Fruit fly (Drosophila melanogaster) whole organism, embryonic: ENCODE measurements around the gene Polr2I.
A peak's percentile ranks its signal among the peaks of the same experiment; 100 is the strongest.

Experiments used
- Adf1 ChIP-seq: fragments of 200-800 bp; sonication (Bioruptor generic); IDR thresholded peaks from 2 replicates; pipeline ENCODE4 v1.3.6; 2022; ENCODE audit warnings: missing biosample characterization, missing genetic modification characterization
- Bgb ChIP-seq: fragments of 200-800 bp; sonication (Bioruptor generic); IDR thresholded peaks from 2 replicates; pipeline ENCODE4 v1.3.6; 2022; ENCODE audit warnings: missing biosample characterization, missing genetic modification characterization; ENCODE audit not compliant: partially characterized antibody
- Blimp-1 ChIP-seq: fragments of 200-800 bp; sonication (Bioruptor generic); optimal IDR thresholded peaks from 3 replicates; lab custom pipeline; 2018; ENCODE audit warnings: missing biosample characterization, missing genetic modification characterization, mild to moderate bottlenecking, moderate library complexity, missing genetic modification reagents
- CG10431 ChIP-seq: fragments of 200-800 bp; sonication (Bioruptor generic); optimal IDR thresholded peaks from 3 replicates; lab custom pipeline; 2018; ENCODE audit warnings: missing biosample characterization, mild to moderate bottlenecking, missing genetic modification characterization
- CG10462 ChIP-seq: fragments of 200-800 bp; sonication (Bioruptor generic); optimal IDR thresholded peaks from 2 replicates; lab custom pipeline; 2016; ENCODE audit warnings: missing biosample characterization, missing genetic modification characterization
- CG10543 ChIP-seq: fragments of 200-800 bp; sonication (Bioruptor generic); optimal IDR thresholded peaks from 3 replicates; lab custom pipeline; 2017; ENCODE audit warnings: missing biosample characterization, mild to moderate bottlenecking, missing genetic modification characterization, moderate library complexity
- CG10654 ChIP-seq: fragments of 200-800 bp; sonication (Bioruptor generic); optimal IDR thresholded peaks from 2 replicates; lab custom pipeline; 2016; ENCODE audit warnings: missing biosample characterization, missing genetic modification characterization
- CG12155 ChIP-seq: fragments of 200-800 bp; sonication (Bioruptor generic); optimal IDR thresholded peaks from 3 replicates; lab custom pipeline; 2016; ENCODE audit warnings: missing biosample characterization, missing genetic modification characterization
- CG12744 ChIP-seq: fragments of 200-800 bp; sonication (Bioruptor generic); optimal IDR thresholded peaks from 2 replicates; lab custom pipeline; 2016; ENCODE audit warnings: missing biosample characterization, missing genetic modification characterization
- CG14050 ChIP-seq: fragments of 200-800 bp; sonication (Bioruptor generic); IDR thresholded peaks from 3 replicates; pipeline ENCODE4 v1.3.6; 2022; ENCODE audit warnings: missing biosample characterization, missing genetic modification characterization
- CG15073 ChIP-seq: fragments of 200-800 bp; sonication (Bioruptor generic); optimal IDR thresholded peaks from 2 replicates; lab custom pipeline; 2016; ENCODE audit warnings: missing biosample characterization, missing genetic modification characterization
- CG1529 ChIP-seq: fragments of 200-800 bp; sonication (Bioruptor generic); optimal IDR thresholded peaks from 3 replicates; lab custom pipeline; 2018; ENCODE audit warnings: missing biosample characterization, missing genetic modification characterization
- CG16863 ChIP-seq: fragments of 200-800 bp; sonication (Bioruptor generic); optimal IDR thresholded peaks from 3 replicates; lab custom pipeline; 2016; ENCODE audit warnings: missing biosample characterization, missing genetic modification characterization
- CG31388 ChIP-seq: fragments of 200-800 bp; sonication (Bioruptor generic); optimal IDR thresholded peaks from 2 replicates; lab custom pipeline; 2016; ENCODE audit warnings: missing biosample characterization, missing genetic modification characterization
- CG33213 ChIP-seq: fragments of 200-800 bp; sonication (Bioruptor generic); optimal IDR thresholded peaks from 3 replicates; lab custom pipeline; 2016; ENCODE audit warnings: missing biosample characterization, missing genetic modification characterization
- CG42726 ChIP-seq: fragments of 200-800 bp; sonication (Bioruptor generic); IDR thresholded peaks from 2 replicates; pipeline ENCODE4 v1.3.6; 2022; ENCODE audit warnings: missing biosample characterization, missing genetic modification characterization; ENCODE audit not compliant: partially characterized antibody
- CG4854 ChIP-seq: fragments of 200-800 bp; sonication (Bioruptor generic); optimal IDR thresholded peaks from 2 replicates; lab custom pipeline; 2016; ENCODE audit warnings: missing biosample characterization, missing genetic modification characterization, inconsistent platforms
- CG5180 ChIP-seq: fragments of 200-800 bp; sonication (Bioruptor generic); optimal IDR thresholded peaks from 3 replicates; lab custom pipeline; 2017; ENCODE audit warnings: missing biosample characterization, missing genetic modification characterization, mild to moderate bottlenecking, moderate library complexity, missing genetic modification reagents
- CG6813 ChIP-seq: fragments of 200-800 bp; sonication (Bioruptor generic); optimal IDR thresholded peaks from 2 replicates; lab custom pipeline; 2017; ENCODE audit warnings: missing biosample characterization, missing genetic modification characterization, mild to moderate bottlenecking, moderate library complexity, missing genetic modification reagents
- CG7357 ChIP-seq: fragments of 200-800 bp; sonication (Bioruptor generic); IDR thresholded peaks from 3 replicates; pipeline ENCODE4 v1.3.6; 2022; ENCODE audit warnings: missing biosample characterization, missing genetic modification characterization
- CG7372 ChIP-seq: fragments of 200-800 bp; sonication (Bioruptor generic); IDR thresholded peaks from 2 replicates; pipeline ENCODE4 v1.3.6; 2022; ENCODE audit warnings: missing biosample characterization, missing genetic modification characterization
- CG9437 ChIP-seq: fragments of 200-800 bp; sonication (Bioruptor generic); optimal IDR thresholded peaks from 2 replicates; lab custom pipeline; 2018; ENCODE audit warnings: missing biosample characterization, mild to moderate bottlenecking, missing genetic modification characterization
- CG9876 ChIP-seq: fragments of 200-800 bp; sonication (Bioruptor generic); optimal IDR thresholded peaks from 2 replicates; lab custom pipeline; 2016; ENCODE audit warnings: missing biosample characterization, missing genetic modification characterization
- CG9932 ChIP-seq: fragments of 200-800 bp; sonication (Bioruptor generic); IDR thresholded peaks from 2 replicates; pipeline ENCODE4 v1.3.6; 2022; ENCODE audit warnings: missing biosample characterization, missing genetic modification characterization
- CHES-1-like ChIP-seq: fragments of 200-800 bp; sonication (Bioruptor generic); optimal IDR thresholded peaks from 2 replicates; lab custom pipeline; 2016; ENCODE audit warnings: missing biosample characterization, missing genetic modification characterization
- CTCF ChIP-seq: fragments of 200-800 bp; sonication (Bioruptor generic); optimal IDR thresholded peaks from 2 replicates; lab custom pipeline; 2017; ENCODE audit warnings: missing biosample characterization, mild to moderate bottlenecking, missing genetic modification characterization, moderate library complexity
- Dref ChIP-seq: fragments of 200-800 bp; sonication (Bioruptor generic); IDR thresholded peaks from 2 replicates; pipeline ENCODE4 v1.3.6; 2022; ENCODE audit warnings: missing biosample characterization, missing genetic modification characterization
- E2f2 ChIP-seq: fragments of 200-800 bp; sonication (Bioruptor generic); IDR thresholded peaks from 2 replicates; pipeline ENCODE4 v1.3.6; 2022; ENCODE audit warnings: missing biosample characterization, missing genetic modification characterization
- Fer1 ChIP-seq: fragments of 200-800 bp; sonication (Bioruptor generic); optimal IDR thresholded peaks from 2 replicates; lab custom pipeline; 2017; ENCODE audit warnings: missing biosample characterization, mild to moderate bottlenecking, missing genetic modification characterization
- Fer2 ChIP-seq: fragments of 200-800 bp; sonication (Bioruptor generic); optimal IDR thresholded peaks from 2 replicates; lab custom pipeline; 2018; ENCODE audit warnings: missing biosample characterization, mild to moderate bottlenecking, missing genetic modification characterization, moderate library complexity
- Meics ChIP-seq: fragments of 200-800 bp; sonication (Bioruptor generic); optimal IDR thresholded peaks from 2 replicates; lab custom pipeline; 2017; ENCODE audit warnings: missing biosample characterization, mild to moderate bottlenecking, missing genetic modification characterization
- Tbp ChIP-seq: fragments of >200 bp; optimal IDR thresholded peaks from 2 replicates; lab custom pipeline; 2018; ENCODE audit warnings: missing biosample characterization, missing genetic modification characterization
- Xbp1 ChIP-seq: fragments of 200-800 bp; sonication (Bioruptor generic); optimal IDR thresholded peaks from 3 replicates; lab custom pipeline; 2016; ENCODE audit warnings: missing biosample characterization, mild to moderate bottlenecking, missing genetic modification characterization
- bab2 ChIP-seq: fragments of 200-800 bp; sonication (Bioruptor generic); optimal IDR thresholded peaks from 2 replicates; lab custom pipeline; 2016; ENCODE audit warnings: missing biosample characterization, missing genetic modification characterization
- btn ChIP-seq: fragments of 200-800 bp; sonication (Bioruptor generic); optimal IDR thresholded peaks from 2 replicates; lab custom pipeline; 2016; ENCODE audit warnings: missing biosample characterization, missing genetic modification characterization
- chm ChIP-seq: fragments of 200-800 bp; sonication (Bioruptor generic); IDR thresholded peaks from 2 replicates; pipeline ENCODE4 v1.3.6; 2022; ENCODE audit warnings: missing biosample characterization, missing genetic modification characterization
- dmrt99B ChIP-seq: fragments of 200-800 bp; sonication (Bioruptor generic); optimal IDR thresholded peaks from 2 replicates; lab custom pipeline; 2018; ENCODE audit warnings: missing biosample characterization, mild to moderate bottlenecking, missing genetic modification characterization, moderate library complexity
- ewg ChIP-seq: fragments of 200-800 bp; sonication (Bioruptor generic); optimal IDR thresholded peaks from 3 replicates; lab custom pipeline; 2017; ENCODE audit warnings: mild to moderate bottlenecking, missing biosample characterization, missing genetic modification reagents, missing genetic modification characterization
- gsb ChIP-seq: fragments of 200-800 bp; sonication (Bioruptor generic); IDR thresholded peaks from 2 replicates; pipeline ENCODE4 v1.3.6; 2022; ENCODE audit warnings: missing biosample characterization, missing genetic modification characterization
- lov ChIP-seq, 2 experiments: fragments of 200-800 bp in 1 of 2; fragments of >200 bp in 1 of 2; sonication (Bioruptor generic) in 1 of 2; IDR thresholded peaks in 1 of 2; optimal IDR thresholded peaks in 1 of 2; 2 replicates in 1 of 2; 3 replicates in 1 of 2; pipeline versions ENCODE4 v1.3.6 to Lab custom; 2017 to 2022; ENCODE audit warnings: missing biosample characterization in 1 of 2, missing genetic modification characterization in 1 of 2
- pfk ChIP-seq: fragments of 200-800 bp; sonication (Bioruptor generic); optimal IDR thresholded peaks from 2 replicates; lab custom pipeline; 2018; ENCODE audit warnings: missing biosample characterization, mild to moderate bottlenecking, missing genetic modification characterization, moderate library complexity
- pros ChIP-seq: fragments of 200-800 bp; sonication (Bioruptor generic); optimal IDR thresholded peaks from 3 replicates; lab custom pipeline; 2019; ENCODE audit warnings: missing biosample characterization, mild to moderate bottlenecking, missing genetic modification characterization, moderate library complexity
- repo ChIP-seq: fragments of 200-800 bp; sonication (Bioruptor generic); optimal IDR thresholded peaks from 2 replicates; lab custom pipeline; 2016; ENCODE audit warnings: missing biosample characterization, missing genetic modification characterization
- sc ChIP-seq, 3 experiments: fragments of >200 bp in 2 of 3; fragments of 200-800 bp in 1 of 3; sonication (Bioruptor generic) in 1 of 3; optimal IDR thresholded peaks; 2 replicates in 2 of 3; 3 replicates in 1 of 3; lab custom pipeline; 2017; ENCODE audit warnings: mild to moderate bottlenecking in 1 of 3, missing biosample characterization in 1 of 3, missing genetic modification characterization in 1 of 3, missing genetic modification reagents in 1 of 3
- sob ChIP-seq: fragments of 200-800 bp; sonication (Bioruptor generic); IDR thresholded peaks from 2 replicates; pipeline ENCODE4 v1.3.6; 2022; ENCODE audit warnings: missing biosample characterization, missing genetic modification characterization
- sqz ChIP-seq: fragments of 200-800 bp; sonication (Bioruptor generic); optimal IDR thresholded peaks from 3 replicates; lab custom pipeline; 2018; ENCODE audit warnings: missing biosample characterization, mild to moderate bottlenecking, missing genetic modification characterization
- ssp ChIP-seq: fragments of 200-800 bp; sonication (Bioruptor generic); IDR thresholded peaks from 2 replicates; pipeline ENCODE4 v1.3.6; 2022; ENCODE audit warnings: missing biosample characterization, missing genetic modification characterization
- twi ChIP-seq: fragments of 200-800 bp; optimal IDR thresholded peaks from 2 replicates; lab custom pipeline; 2019; ENCODE audit warnings: missing biosample characterization, mild to moderate bottlenecking, missing genetic modification characterization, moderate library complexity
- unpg ChIP-seq: fragments of 200-800 bp; sonication (Bioruptor generic); optimal IDR thresholded peaks from 3 replicates; lab custom pipeline; 2018; ENCODE audit warnings: missing biosample characterization, mild to moderate bottlenecking, missing genetic modification characterization, moderate library complexity
- vnd ChIP-seq: fragments of 200-800 bp; sonication (Bioruptor generic); IDR thresholded peaks from 3 replicates; pipeline ENCODE4 v1.3.6; 2022; ENCODE audit warnings: missing biosample characterization, missing genetic modification characterization; ENCODE audit not compliant: partially characterized antibody
- zfh2 ChIP-seq: fragments of 200-800 bp; sonication (Bioruptor generic); optimal IDR thresholded peaks from 2 replicates; lab custom pipeline; 2016; ENCODE audit warnings: missing biosample characterization, missing genetic modification characterization

Polr2I gene

DNA sequence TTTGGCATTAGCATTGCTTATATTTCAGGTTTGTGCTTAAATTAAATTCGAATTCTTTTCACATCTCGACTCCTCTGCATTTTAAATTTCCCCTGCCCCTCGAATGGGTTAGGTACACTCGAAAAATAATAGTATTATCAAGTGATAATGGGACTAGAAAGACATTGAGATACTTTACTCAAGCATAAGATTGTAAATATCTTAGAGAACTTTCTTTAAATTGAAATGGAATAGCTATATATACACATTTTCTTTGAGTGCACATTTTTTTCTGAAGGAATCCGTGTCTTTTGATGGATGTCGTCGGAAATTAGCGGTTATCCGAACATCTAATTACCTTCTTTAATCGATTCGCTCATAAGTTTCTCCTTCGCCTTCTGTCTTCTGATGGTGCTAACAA is 2.1 kb downstream of the Polr2I start (continued):
- TF ChIP-seq Tbp: no peak
- no peak for TF ChIP-seq chm (GFP tag; lab: Robert Waterston, UW)
- no peak for TF ChIP-seq CG10462
- no peak for TF ChIP-seq CG10431
- no peak for TF ChIP-seq Fer1 (GFP tag; lab: Kevin White, UChicago)
- no peak for TF ChIP-seq ssp (GFP tag; lab: Robert Waterston, UW)
- 0 out of 2 replicates have a peak, but pooled peaks have one; percentile 13 for TF ChIP-seq CG7372
- TF ChIP-seq Xbp1 (GFP tag; lab: Kevin White, UChicago): no peak
- no peak for TF ChIP-seq CG6813 (GFP tag; lab: Kevin White, UChicago)
- no peak for TF ChIP-seq CHES-1-like
- peak; percentile 2 for TF ChIP-seq CG16863
- TF ChIP-seq CG10543 (GFP tag; lab: Kevin White, UChicago): no peak
- TF ChIP-seq CG9876 (GFP tag; lab: Kevin White, UChicago): no peak
- TF ChIP-seq CG5180 (GFP tag; lab: Kevin White, UChicago): no peak
- TF ChIP-seq CG1529 (GFP tag; lab: Kevin White, UChicago): no peak
- no peak for TF ChIP-seq CG31388 (GFP tag; lab: Kevin White, UChicago)
- TF ChIP-seq CG4854: no peak
- no peak for TF ChIP-seq E2f2 (GFP tag; lab: Robert Waterston, UW)
- TF ChIP-seq Dref: no peak
- no peak for TF ChIP-seq lov (optimal IDR thresholded peaks at IDR 0.05; lab: Kevin White, UChicago)
- TF ChIP-seq lov (GFP tag; IDR thresholded peaks at IDR 0.05; lab: Robert Waterston, UW): no peak
- no peak for TF ChIP-seq dmrt99B (tag; lab: Kevin White, UChicago)
- TF ChIP-seq CG12744 (GFP tag; lab: Kevin White, UChicago): no peak
- TF ChIP-seq Adf1 (GFP tag; lab: Robert Waterston, UW): no peak
- TF ChIP-seq CG7357 (GFP tag; lab: Robert Waterston, UW): no peak
- no peak for TF ChIP-seq twi (tag; lab: Kevin White, UChicago)
- no peak for TF ChIP-seq CG9437 (GFP tag; lab: Kevin White, UChicago)
- TF ChIP-seq ewg (GFP tag; lab: Kevin White, UChicago): no peak
- TF ChIP-seq zfh2 (GFP tag; lab: Kevin White, UChicago): no peak
- no peak for TF ChIP-seq pfk (GFP tag; lab: Kevin White, UChicago)
- TF ChIP-seq Blimp-1 (GFP tag; lab: Kevin White, UChicago): peak; percentile 40
- peak; percentile 52; the same call in 1 of the 2 replicates for TF ChIP-seq CG9932 (GFP tag; lab: Robert Waterston, UW)
- no peak for TF ChIP-seq CG15073 (GFP tag; lab: Kevin White, UChicago)
- TF ChIP-seq vnd: no peak
- no peak for TF ChIP-seq CG12155 (GFP tag; lab: Kevin White, UChicago)
- TF ChIP-seq CG42726 (GFP tag; lab: Robert Waterston, UW): no peak
- no peak for TF ChIP-seq sqz
- TF ChIP-seq sc (optimal IDR thresholded peaks at IDR 0.05; lab: Kevin White, UChicago): no peak
- TF ChIP-seq sc (GFP tag; optimal IDR thresholded peaks at IDR 0.05; lab: Kevin White, UChicago): no peak
- no peak for TF ChIP-seq gsb (GFP tag; lab: Robert Waterston, UW)
- TF ChIP-seq Bgb: no peak
- no peak for TF ChIP-seq Fer2 (tag; lab: Kevin White, UChicago)
- no peak for TF ChIP-seq CTCF (GFP tag; lab: Kevin White, UChicago)
- TF ChIP-seq btn (GFP tag; lab: Kevin White, UChicago): no peak
- TF ChIP-seq sob: no peak
- no peak for TF ChIP-seq CG33213 (GFP tag; lab: Kevin White, UChicago)
- TF ChIP-seq pros (GFP tag; lab: Kevin White, UChicago): no peak
- TF ChIP-seq repo (GFP tag; lab: Kevin White, UChicago): no peak
- no peak for TF ChIP-seq bab2
- TF ChIP-seq Meics (GFP tag; lab: Kevin White, UChicago): peak; percentile 38
- no peak for TF ChIP-seq CG10654 (GFP tag; lab: Kevin White, UChicago)
- TF ChIP-seq unpg (GFP tag; lab: Kevin White, UChicago): no peak
- TF ChIP-seq CG14050: no peak
